Worm (Caenorhabditis elegans): Measurements from ENCODE around the gene fmo-1.

Gene fmo-1

DNA sequence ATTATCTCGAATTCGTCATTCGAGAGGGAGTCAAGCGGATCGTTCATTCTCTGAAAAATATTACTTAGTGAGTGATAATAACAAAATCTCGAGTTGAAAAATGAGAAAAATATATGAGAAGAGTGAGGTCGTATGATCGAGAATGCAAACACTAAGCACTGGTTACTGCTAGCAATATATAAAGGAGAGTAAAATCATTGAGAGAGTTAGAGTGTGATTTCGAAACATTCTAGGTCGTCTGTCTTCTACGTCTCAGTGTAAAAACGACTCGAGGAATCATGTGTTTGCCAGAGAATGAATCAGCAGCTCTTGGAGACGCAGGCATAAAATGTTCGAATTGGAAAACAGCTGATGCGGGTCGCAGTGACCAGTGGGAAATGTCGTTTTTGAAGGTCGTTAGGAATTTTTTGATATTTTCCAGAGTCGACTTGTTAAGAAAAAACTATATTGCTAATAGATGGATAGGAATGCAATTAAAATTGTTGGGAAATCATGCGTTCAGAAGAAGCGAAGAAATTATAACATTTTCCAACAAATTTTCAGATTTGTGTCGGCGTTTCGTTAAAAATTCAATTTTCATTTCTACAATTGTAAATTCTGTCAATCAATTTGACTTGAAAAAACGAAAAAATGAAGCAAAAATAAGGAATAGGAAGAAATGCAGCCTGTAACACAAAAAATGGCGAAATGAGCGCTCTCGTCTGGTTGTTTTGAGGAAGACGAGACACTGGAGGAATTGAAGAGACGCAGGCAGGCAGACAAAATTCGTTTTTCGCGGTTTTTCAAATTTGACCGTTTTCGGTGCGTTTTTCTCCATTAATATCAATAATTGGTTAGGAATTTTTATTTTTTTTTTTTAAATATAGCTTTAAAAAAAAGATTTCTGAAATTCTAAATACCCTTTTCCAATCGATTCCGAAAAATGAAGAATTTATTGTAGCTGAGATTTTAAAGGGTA, 35.6 kb downstream of the fmo-1 start, which contains the start of gene allo-1:
Gene allo-1, minus strand, starts transcription at position 51 of the 958 bp plus-strand sequence.
- TF ChIP-seq pes-1 (GFP tag; IDR thresholded peaks at IDR 0.05) (no peak), B0310.2 (tag; optimal IDR thresholded peaks at IDR 0.05) (no peak), hmg-4 (GFP tag; optimal IDR thresholded peaks at IDR 0.05) (no peak), ceh-36 (tag; optimal IDR thresholded peaks at IDR 0.05) (no peak), ets-7 (tag; optimal IDR thresholded peaks at IDR 0.05) (no peak), ceh-13 (GFP tag; optimal IDR thresholded peaks at IDR 0.05) (no peak), hmbx-1 (tag; optimal IDR thresholded peaks at IDR 0.05) (no peak), tbx-11 (GFP tag; IDR thresholded peaks at IDR 0.05) (no peak), ama-1 (optimal IDR thresholded peaks at IDR 0.05) (no peak), tbx-37 (GFP tag; conservative IDR thresholded peaks at IDR 0.05) (no peak), scrt-1 (GFP tag; IDR thresholded peaks at IDR 0.05) (no peak), hnd-1 (tag; optimal IDR thresholded peaks at IDR 0.05) (no peak)

DNA sequence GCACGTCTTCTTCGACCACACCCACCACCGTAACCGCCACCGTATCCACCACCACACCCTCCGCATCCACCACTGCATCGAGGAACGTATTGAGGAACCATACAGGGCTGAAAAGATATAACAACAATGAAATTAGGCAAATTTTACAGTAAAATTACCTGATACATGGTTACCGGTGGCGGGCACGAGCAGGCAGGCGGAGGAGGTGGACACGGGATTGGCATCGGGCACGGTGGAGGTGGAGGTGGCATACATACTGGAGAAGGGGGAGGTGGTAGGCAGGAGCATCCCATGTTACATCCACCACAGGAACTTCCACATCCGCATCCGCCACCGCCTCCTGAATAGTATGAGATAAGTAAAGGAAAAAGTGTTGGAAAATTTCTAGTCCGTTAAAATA, 36.8 kb downstream of the fmo-1 start:
- no peak for TF ChIP-seq tbx-11 (GFP tag; IDR thresholded peaks at IDR 0.05)
- no peak for TF ChIP-seq B0310.2 (tag; optimal IDR thresholded peaks at IDR 0.05)
- no peak for TF ChIP-seq tbx-37 (GFP tag; conservative IDR thresholded peaks at IDR 0.05)
- TF ChIP-seq scrt-1 (GFP tag; IDR thresholded peaks at IDR 0.05) = no peak
- no peak for TF ChIP-seq ceh-13 (GFP tag; optimal IDR thresholded peaks at IDR 0.05)
- no peak for TF ChIP-seq hmbx-1 (tag; optimal IDR thresholded peaks at IDR 0.05)
- no peak for TF ChIP-seq pes-1 (GFP tag; IDR thresholded peaks at IDR 0.05)

DNA sequence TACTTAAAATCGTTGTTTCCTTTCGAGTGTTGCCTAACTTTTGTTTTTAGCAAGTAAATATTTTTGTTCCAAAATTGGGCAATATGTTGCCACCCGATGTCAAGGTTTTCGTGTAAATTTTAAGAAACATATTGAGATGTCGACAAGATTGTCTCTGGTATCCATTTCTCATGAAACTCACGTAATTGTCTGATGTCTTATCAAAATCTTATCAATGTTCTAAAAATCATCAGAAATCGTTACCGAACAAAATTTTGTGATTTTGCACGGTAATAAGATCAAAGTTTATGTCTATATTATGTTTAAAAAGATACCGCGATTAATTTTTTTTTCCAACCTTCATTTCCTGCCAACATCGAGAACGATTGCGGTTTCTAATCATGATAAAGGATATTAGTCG, 37.3 kb downstream of the fmo-1 start:
- TF ChIP-seq tra-4 (tag; optimal IDR thresholded peaks at IDR 0.05) (no peak), ama-1 (optimal IDR thresholded peaks at IDR 0.05) (no peak), F13C5.2 (tag; optimal IDR thresholded peaks at IDR 0.05) (no peak), tbx-11 (GFP tag; IDR thresholded peaks at IDR 0.05) (no peak), ceh-36 (tag; optimal IDR thresholded peaks at IDR 0.05) (no peak), aly-1 (tag; optimal IDR thresholded peaks at IDR 0.05) (no peak), flt-1 (GFP tag; IDR thresholded peaks at IDR 0.05) (no peak), hnd-1 (tag; optimal IDR thresholded peaks at IDR 0.05) (no peak), scrt-1 (GFP tag; IDR thresholded peaks at IDR 0.05) (no peak), hmbx-1 (tag; optimal IDR thresholded peaks at IDR 0.05) (no peak), ceh-13 (GFP tag; optimal IDR thresholded peaks at IDR 0.05) (no peak), sea-1 (GFP tag; conservative IDR thresholded peaks at IDR 0.05) (no peak), tbx-37 (GFP tag; conservative IDR thresholded peaks at IDR 0.05) (no peak), pes-1 (GFP tag; IDR thresholded peaks at IDR 0.05) (no peak), ets-7 (tag; optimal IDR thresholded peaks at IDR 0.05) (no peak), B0310.2 (tag; optimal IDR thresholded peaks at IDR 0.05) (no peak), hmg-4 (GFP tag; optimal IDR thresholded peaks at IDR 0.05) (no peak)

DNA sequence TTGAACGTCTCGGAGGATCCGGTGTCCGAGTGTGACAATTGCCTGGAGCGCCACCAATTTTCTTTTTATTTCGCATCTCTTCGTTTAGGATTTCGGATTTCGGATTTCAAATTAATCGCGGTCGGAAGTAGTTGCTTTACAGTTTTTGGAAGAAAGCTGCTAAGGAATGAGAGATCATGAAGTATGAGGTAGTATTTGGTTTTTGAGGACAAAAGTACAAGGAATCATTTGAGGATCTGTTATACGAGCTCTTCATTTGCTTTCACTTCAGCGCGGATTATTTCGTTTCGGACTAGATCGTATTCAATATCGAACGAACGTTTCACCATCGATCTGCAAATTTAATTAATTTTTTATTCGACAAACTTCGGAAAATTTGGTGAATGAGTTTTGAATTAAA, 38.0 kb downstream of the fmo-1 start, which contains the start of gene R102.11:
Gene R102.11, minus strand, starts transcription at position 101 of the 400 bp plus-strand sequence.
- TF ChIP-seq tra-4 (tag; optimal IDR thresholded peaks at IDR 0.05) (no peak), ceh-36 (tag; optimal IDR thresholded peaks at IDR 0.05) (no peak), ceh-13 (GFP tag; optimal IDR thresholded peaks at IDR 0.05) (no peak), sea-1 (GFP tag; conservative IDR thresholded peaks at IDR 0.05) (no peak), hmbx-1 (tag; optimal IDR thresholded peaks at IDR 0.05) (no peak), tbx-11 (GFP tag; IDR thresholded peaks at IDR 0.05) (no peak), scrt-1 (GFP tag; IDR thresholded peaks at IDR 0.05) (no peak), pes-1 (GFP tag; IDR thresholded peaks at IDR 0.05) (no peak)

DNA sequence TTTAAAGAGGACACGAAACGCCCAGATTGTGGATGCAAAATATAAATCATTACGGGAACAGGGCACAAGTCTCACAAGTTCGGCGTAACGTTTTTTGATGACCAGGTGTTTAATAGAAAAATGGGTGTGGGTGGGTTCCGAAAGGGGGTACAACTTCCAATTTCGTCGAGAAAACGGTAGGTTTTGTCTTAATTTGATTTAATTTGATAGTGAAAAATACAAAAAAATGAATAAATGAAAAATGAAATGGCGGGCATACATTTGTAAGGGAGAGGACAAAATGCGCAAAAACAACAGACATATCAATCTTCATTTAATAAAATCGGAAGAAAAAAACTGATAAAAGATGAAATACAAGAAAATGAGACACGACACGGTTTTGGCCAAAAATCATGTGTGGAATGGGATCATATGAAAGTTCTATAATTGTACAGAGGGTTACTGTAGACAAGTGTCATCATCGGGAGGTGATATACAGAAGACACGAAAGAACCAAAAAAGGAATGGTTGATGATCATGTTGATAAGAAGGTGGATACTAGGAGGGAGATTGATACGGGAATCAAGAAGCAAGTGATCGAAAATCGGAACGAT, 40.3 kb downstream of the fmo-1 start:
- no peak for TF ChIP-seq hnd-1 (tag; optimal IDR thresholded peaks at IDR 0.05)

DNA sequence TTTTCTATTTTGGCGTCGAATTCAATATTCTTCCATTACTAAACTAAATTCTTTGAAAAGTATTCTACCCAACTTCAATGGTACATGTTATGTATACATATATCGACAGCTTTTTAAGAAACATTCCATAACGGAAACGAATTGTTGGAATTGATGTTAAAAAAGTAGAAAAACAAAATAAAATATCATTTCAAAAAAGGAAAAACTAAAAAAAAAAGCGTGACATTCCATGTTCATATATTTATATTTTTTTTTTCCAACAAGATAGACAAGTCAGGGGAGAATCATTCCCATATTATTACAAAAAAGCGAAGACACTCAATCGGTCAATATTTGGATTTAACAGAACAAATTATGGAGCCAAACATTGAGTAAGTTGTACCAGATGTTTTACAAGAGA, 43.5 kb downstream of the fmo-1 start, which contains the start of gene R102.10:
Gene R102.10, plus strand, starts transcription at position 301 of the 400 bp plus-strand sequence.
- TF ChIP-seq ets-7 (tag; optimal IDR thresholded peaks at IDR 0.05) (no peak), flt-1 (GFP tag; IDR thresholded peaks at IDR 0.05) (no peak), ceh-13 (GFP tag; optimal IDR thresholded peaks at IDR 0.05) (no peak), tra-4 (tag; optimal IDR thresholded peaks at IDR 0.05) (no peak), hmg-4 (GFP tag; optimal IDR thresholded peaks at IDR 0.05) (no peak), tbx-37 (GFP tag; conservative IDR thresholded peaks at IDR 0.05) (no peak), aly-1 (tag; optimal IDR thresholded peaks at IDR 0.05) (no peak), tbx-11 (GFP tag; IDR thresholded peaks at IDR 0.05) (no peak), B0310.2 (tag; optimal IDR thresholded peaks at IDR 0.05) (no peak), F13C5.2 (tag; optimal IDR thresholded peaks at IDR 0.05) (no peak), pes-1 (GFP tag; IDR thresholded peaks at IDR 0.05) (no peak), ama-1 (optimal IDR thresholded peaks at IDR 0.05) (no peak), sea-1 (GFP tag; conservative IDR thresholded peaks at IDR 0.05) (no peak), scrt-1 (GFP tag; IDR thresholded peaks at IDR 0.05) (no peak)

DNA sequence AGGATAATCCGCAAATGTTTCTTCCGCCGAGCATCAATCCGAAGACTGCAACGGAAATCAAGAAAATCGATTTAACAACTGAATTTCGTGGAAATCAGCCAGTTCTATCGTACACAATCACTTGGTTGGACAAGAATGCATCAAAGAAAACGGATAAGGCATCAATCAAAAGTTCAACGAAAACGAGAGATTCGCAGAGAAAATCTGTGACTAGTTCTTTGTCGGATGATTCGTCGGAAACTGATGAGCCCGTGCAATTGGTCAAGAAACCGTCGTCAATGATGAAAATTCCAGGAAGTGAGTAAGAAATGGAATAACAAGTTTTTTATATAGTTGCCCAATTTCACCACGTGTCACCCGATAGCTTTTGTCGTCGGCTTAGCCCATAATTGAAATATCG, 44.4 kb downstream of the fmo-1 start, which contains the start of gene R102.6:
Gene R102.6, minus strand, starts transcription at position 101 of the 400 bp plus-strand sequence.
- TF ChIP-seq F13C5.2 (tag; optimal IDR thresholded peaks at IDR 0.05) = no peak

DNA sequence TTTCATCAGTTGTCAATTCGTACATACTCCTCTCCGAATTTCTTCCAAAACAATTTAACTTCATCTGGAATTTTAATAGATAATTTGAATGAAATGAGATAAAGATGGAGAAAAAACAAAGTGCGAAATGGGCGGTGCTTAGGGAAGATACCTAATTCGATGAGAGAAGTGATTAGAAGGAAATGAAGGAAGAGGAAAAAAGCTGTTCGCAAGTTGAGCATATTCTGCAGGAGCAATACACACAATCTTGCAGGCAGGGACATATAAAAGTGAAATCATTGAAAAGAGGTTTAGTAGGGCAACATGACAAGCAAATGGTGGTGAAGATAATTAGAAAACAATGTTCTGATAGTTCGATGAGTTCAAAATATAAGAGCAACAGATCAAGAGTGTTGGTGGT, 50.1 kb downstream of the fmo-1 start, which contains the start of gene glb-21:
Gene glb-21, minus strand, starts transcription at position 66 of the 400 bp plus-strand sequence.
- TF ChIP-seq hmbx-1 (tag; optimal IDR thresholded peaks at IDR 0.05) (no peak), ama-1 (optimal IDR thresholded peaks at IDR 0.05) (no peak), flt-1 (GFP tag; IDR thresholded peaks at IDR 0.05) (no peak), F13C5.2 (tag; optimal IDR thresholded peaks at IDR 0.05) (no peak), ets-7 (tag; optimal IDR thresholded peaks at IDR 0.05) (no peak), B0310.2 (tag; optimal IDR thresholded peaks at IDR 0.05) (no peak), pes-1 (GFP tag; IDR thresholded peaks at IDR 0.05) (no peak), tbx-11 (GFP tag; IDR thresholded peaks at IDR 0.05) (no peak), hnd-1 (tag; optimal IDR thresholded peaks at IDR 0.05) (no peak), ceh-13 (GFP tag; optimal IDR thresholded peaks at IDR 0.05) (no peak), hmg-4 (GFP tag; optimal IDR thresholded peaks at IDR 0.05) (no peak), sea-1 (GFP tag; conservative IDR thresholded peaks at IDR 0.05) (no peak)

Data from whole organism, early embryonic.